Fruit fly (Drosophila melanogaster): ENCODE data around the gene CG13386.

CG13386 gene

DNA sequence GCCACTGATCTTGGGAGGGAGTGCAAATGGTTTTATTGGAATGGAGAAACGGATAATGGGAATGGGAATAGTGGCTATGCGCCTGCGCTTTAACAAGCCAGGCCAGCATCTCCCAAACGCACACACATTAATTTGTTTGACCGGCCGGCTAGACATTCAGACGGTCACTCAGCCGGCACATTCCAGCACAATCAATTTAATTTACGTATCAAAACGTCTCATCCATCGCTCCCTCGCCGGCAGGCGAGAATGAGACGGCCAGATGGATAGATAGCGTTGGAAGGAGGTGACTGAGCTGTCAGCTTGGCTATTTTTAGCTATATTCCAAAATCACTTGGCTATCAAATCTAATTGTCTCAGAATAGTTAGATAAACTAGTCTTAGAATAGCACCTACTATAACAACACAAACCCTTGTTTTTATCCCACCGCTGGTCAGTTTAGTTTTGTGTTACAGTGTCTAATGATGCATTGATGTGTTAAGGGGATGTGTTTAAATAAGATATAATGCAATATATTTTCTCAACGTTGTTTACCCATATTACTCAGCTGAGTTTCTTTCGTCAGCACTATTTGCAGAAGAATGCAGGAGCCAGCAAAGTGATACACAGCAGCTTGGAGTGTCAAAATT lies 24.8 kb downstream of the CG13386 start (continued):
- TF ChIP-seq Gug (GFP tag; IDR thresholded peaks at IDR 0.05): no peak
- no peak for TF ChIP-seq lz (GFP tag; optimal IDR thresholded peaks at IDR 0.05)
- peak; percentile 6 for TF ChIP-seq acj6 (GFP tag; optimal IDR thresholded peaks at IDR 0.05)
- TF ChIP-seq fd59A (GFP tag; optimal IDR thresholded peaks at IDR 0.05): no peak
- no peak for TF ChIP-seq CG6854 (GFP tag; optimal IDR thresholded peaks at IDR 0.05)
- no peak for TF ChIP-seq achi (GFP tag; optimal IDR thresholded peaks at IDR 0.05)
- no peak for TF ChIP-seq CG8119 (GFP tag; IDR thresholded peaks at IDR 0.05)
- TF ChIP-seq CG1621 (tag; optimal IDR thresholded peaks at IDR 0.05): no peak
- no peak for TF ChIP-seq spab (GFP tag; optimal IDR thresholded peaks at IDR 0.05)
- no peak for TF ChIP-seq OdsH (GFP tag; optimal IDR thresholded peaks at IDR 0.05)
- TF ChIP-seq CG6163 (GFP tag; IDR thresholded peaks at IDR 0.05): no peak
- TF ChIP-seq Hr38 (GFP tag; optimal IDR thresholded peaks at IDR 0.05): no peak
- TF ChIP-seq svp (GFP tag): peak; percentile 53
- TF ChIP-seq vri (GFP tag; optimal IDR thresholded peaks at IDR 0.05): no peak
- TF ChIP-seq Eip93F (GFP tag; optimal IDR thresholded peaks at IDR 0.05): no peak
- TF ChIP-seq CG15336 (GFP tag; IDR thresholded peaks at IDR 0.05): no peak
- peak; percentile 7 for TF ChIP-seq CG3919 (GFP tag; optimal IDR thresholded peaks at IDR 0.05)
- TF ChIP-seq Sox102F (GFP tag; optimal IDR thresholded peaks at IDR 0.05): peak; percentile 57

DNA sequence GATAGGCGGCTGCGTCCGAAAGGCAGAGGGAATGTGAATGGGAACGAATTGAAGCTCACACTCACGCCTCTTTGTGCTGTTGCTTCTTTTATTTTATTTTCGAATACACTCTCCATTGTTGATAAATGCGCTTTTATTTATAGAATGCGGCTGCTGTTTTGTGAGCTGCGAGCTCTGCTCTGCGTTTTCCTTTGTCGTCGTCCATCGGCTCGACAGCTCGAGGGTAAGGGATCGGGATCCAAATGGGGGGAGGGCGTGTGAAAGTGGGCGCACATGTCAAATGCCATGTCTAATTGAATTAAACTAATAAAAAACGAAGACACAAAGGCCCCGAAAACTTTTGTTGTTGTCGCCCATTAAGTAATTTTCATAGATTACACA lies 25.3 kb downstream of the CG13386 start:
- TF ChIP-seq Sox14 (GFP tag; optimal IDR thresholded peaks at IDR 0.05): peak; percentile 80
- TF ChIP-seq Sox102F (GFP tag; optimal IDR thresholded peaks at IDR 0.05): no peak
- TF ChIP-seq ss (GFP tag; optimal IDR thresholded peaks at IDR 0.05): peak in 1 of 2 experiments; percentile 40
- peak; percentile 6 for TF ChIP-seq vri (GFP tag; optimal IDR thresholded peaks at IDR 0.05)
- peak; percentile 81 for TF ChIP-seq svp (GFP tag)
- no peak for TF ChIP-seq Met (GFP tag; optimal IDR thresholded peaks at IDR 0.05)
- peak; percentile 37; the same call in 1 of the 3 replicates for TF ChIP-seq CG6163 (GFP tag; IDR thresholded peaks at IDR 0.05)

DNA sequence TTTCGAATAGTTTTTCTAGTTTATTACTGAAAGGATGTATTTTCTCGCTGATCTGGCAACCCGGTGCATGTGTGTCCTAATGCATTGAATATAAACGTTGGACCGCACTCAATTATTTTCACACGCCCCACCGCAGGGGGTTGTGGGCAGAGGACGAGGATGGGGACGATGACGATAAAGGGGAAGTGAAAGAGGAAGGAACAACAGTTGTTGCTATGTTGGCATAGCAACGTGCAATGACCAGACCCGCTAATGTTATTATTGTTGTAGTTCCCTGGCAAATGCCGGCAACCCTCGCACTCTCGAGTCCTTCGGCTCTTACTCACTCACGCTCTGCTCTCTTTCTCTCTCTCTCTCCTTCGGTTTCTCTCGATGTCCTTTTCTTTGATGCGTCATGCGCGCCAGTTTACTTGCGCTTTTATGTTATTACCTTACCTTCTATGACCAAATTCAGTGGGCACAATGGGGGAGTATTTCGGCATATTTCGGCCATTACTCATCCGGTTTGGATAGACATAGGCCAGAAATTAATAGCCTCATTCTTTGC lies 25.9 kb downstream of the CG13386 start:
- TF ChIP-seq fkh (GFP tag; optimal IDR thresholded peaks at IDR 0.05) (no peak), Hr38 (GFP tag; optimal IDR thresholded peaks at IDR 0.05) (no peak), svp (GFP tag) (no peak), CG11294 (GFP tag; IDR thresholded peaks at IDR 0.05) (no peak), salr (GFP tag; optimal IDR thresholded peaks at IDR 0.05) (no peak), CG6854 (GFP tag; optimal IDR thresholded peaks at IDR 0.05) (no peak), dsx (GFP tag; optimal IDR thresholded peaks at IDR 0.05; ENCODE audit: poor library complexity, severe bottlenecking) (no peak), achi (GFP tag; optimal IDR thresholded peaks at IDR 0.05) (no peak), Smox (GFP tag; optimal IDR thresholded peaks at IDR 0.05) (no peak), Ets96B (tag; optimal IDR thresholded peaks at IDR 0.05) (no peak), Met (GFP tag; optimal IDR thresholded peaks at IDR 0.05) (no peak), CG6792 (GFP tag; optimal IDR thresholded peaks at IDR 0.05) (no peak), CG16779 (tag; optimal IDR thresholded peaks at IDR 0.05) (no peak), CG8632 (GFP tag; optimal IDR thresholded peaks at IDR 0.05) (no peak), CG3919 (GFP tag; optimal IDR thresholded peaks at IDR 0.05) (no peak)

DNA sequence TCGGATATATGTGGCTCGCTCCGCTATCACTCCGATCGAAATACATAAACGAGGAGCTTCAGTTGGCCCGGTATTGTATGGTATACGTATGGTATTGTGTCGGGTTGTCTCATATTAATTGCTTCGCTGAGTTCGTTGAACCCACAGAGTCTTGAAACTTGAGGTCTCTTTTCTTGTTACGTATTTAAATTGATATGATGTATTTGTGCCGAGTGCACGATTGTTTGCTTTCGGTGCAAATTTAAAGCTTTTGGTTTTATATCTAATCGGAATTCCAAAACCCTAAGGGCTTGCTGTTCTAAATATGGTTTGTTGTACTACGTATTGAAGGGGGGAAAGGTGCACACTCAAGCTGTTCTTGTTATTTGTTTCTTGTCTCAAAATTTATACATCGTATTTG lies 26.4 kb downstream of the CG13386 start:
- TF ChIP-seq vri (GFP tag; optimal IDR thresholded peaks at IDR 0.05) (peak; percentile 68), Eip75B (GFP tag; optimal IDR thresholded peaks at IDR 0.05) (no peak)

DNA sequence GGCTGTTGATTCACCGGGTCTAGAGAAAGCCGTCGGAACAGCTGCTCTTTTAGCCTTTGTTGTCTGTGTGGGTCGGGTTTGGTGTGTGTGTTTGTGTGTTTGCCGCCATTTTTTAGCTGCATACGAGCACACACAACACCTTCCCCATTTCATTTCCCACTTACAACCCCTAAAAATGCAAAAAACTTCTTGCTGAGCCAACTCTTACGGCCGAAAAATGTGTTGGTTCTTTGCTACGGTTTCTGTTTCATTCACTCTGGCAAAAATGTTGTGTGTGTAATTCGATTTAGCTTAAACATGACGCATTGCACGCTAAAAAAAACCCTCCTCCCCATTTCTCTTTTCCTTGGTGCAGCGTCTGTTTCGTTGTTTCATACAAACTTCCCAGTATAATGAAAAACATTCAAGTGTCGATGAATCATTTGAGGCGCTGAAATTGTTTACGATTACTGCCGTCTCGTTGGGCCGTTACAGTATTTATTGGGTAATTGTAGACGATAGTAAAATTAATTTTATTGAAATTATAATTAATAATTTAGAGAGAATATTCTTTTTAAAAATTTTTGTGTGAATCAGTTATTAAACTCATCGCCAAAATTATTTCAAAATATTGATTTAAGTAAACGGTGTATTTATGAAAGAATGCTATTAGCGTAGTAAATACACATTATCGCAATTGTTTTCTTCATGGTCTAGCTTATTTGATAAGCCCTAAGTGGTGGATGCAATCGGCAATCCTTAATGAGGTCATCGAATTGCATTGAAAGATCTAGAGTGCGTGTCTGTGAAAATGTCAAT lies 27.3 kb downstream of the CG13386 start:
- TF ChIP-seq Lpt (GFP tag; optimal IDR thresholded peaks at IDR 0.05): no peak
- no peak for TF ChIP-seq CG3032 (tag; optimal IDR thresholded peaks at IDR 0.05)
- TF ChIP-seq vri (GFP tag; optimal IDR thresholded peaks at IDR 0.05): peak; percentile 42
- TF ChIP-seq Hr38 (GFP tag; optimal IDR thresholded peaks at IDR 0.05): no peak
- TF ChIP-seq CG8119 (GFP tag; IDR thresholded peaks at IDR 0.05): no peak
- no peak for TF ChIP-seq CG11294 (GFP tag; IDR thresholded peaks at IDR 0.05)
- no peak for TF ChIP-seq Ets96B (tag; optimal IDR thresholded peaks at IDR 0.05)
- TF ChIP-seq fd59A (GFP tag; optimal IDR thresholded peaks at IDR 0.05): no peak
- TF ChIP-seq CG11762 (GFP tag; optimal IDR thresholded peaks at IDR 0.05; ENCODE audit: insufficient read depth): no peak
- TF ChIP-seq CG6163 (GFP tag; IDR thresholded peaks at IDR 0.05): no peak
- TF ChIP-seq Eip75B (GFP tag; optimal IDR thresholded peaks at IDR 0.05): no peak
- no peak for TF ChIP-seq Sox14 (GFP tag; optimal IDR thresholded peaks at IDR 0.05)
- no peak for TF ChIP-seq CG31627 (GFP tag; optimal IDR thresholded peaks at IDR 0.05)
- no peak for TF ChIP-seq CG3919 (GFP tag; optimal IDR thresholded peaks at IDR 0.05)
- TF ChIP-seq CG4318 (GFP tag; optimal IDR thresholded peaks at IDR 0.05): no peak
- TF ChIP-seq acj6 (GFP tag; optimal IDR thresholded peaks at IDR 0.05): no peak
- TF ChIP-seq Gug (GFP tag; IDR thresholded peaks at IDR 0.05): no peak
- peak; percentile 57 for TF ChIP-seq Eip78C (GFP tag)
- TF ChIP-seq svp (GFP tag): peak; percentile 85
- no peak for TF ChIP-seq dsx (GFP tag; optimal IDR thresholded peaks at IDR 0.05; ENCODE audit: poor library complexity, severe bottlenecking)
- no peak for TF ChIP-seq ss (GFP tag; optimal IDR thresholded peaks at IDR 0.05)
- TF ChIP-seq CG34406 (GFP tag; optimal IDR thresholded peaks at IDR 0.05): no peak
- TF ChIP-seq achi (GFP tag; optimal IDR thresholded peaks at IDR 0.05): no peak
